Worm (Caenorhabditis elegans) whole organism, L4 larva: ENCODE results near the gene sco-1.

ENCODE experiments used
- F10B5.3 ChIP-seq: sonication (generic microtip); optimal IDR thresholded peaks from 2 replicates; lab custom pipeline; 2016; ENCODE audit warnings: mild to moderate bottlenecking, missing genetic modification characterization, missing compliant biosample characterization
- F37D6.2 ChIP-seq: sonication (generic microtip); optimal IDR thresholded peaks from 2 replicates; lab custom pipeline; 2016; ENCODE audit warnings: mild to moderate bottlenecking, missing genetic modification characterization, missing compliant biosample characterization
- Y105C5A.15 ChIP-seq: fragments of 200-800 bp; sonication (Bioruptor generic); IDR thresholded peaks from 2 replicates; pipeline ENCODE4 v1.3.6; 2022; ENCODE audit warnings: missing genetic modification characterization, missing compliant biosample characterization
- Y75B8A.6 ChIP-seq: fragments of 200-800 bp; sonication (Bioruptor generic); IDR thresholded peaks from 2 replicates; pipeline ENCODE4 v1.3.6; 2022; ENCODE audit warnings: missing genetic modification reagents, missing genetic modification characterization, missing compliant biosample characterization
- ZK337.2 ChIP-seq: fragments of 200-800 bp; sonication (Bioruptor generic); IDR thresholded peaks from 2 replicates; pipeline ENCODE4 v1.3.6; 2022; ENCODE audit warnings: missing genetic modification reagents, missing genetic modification characterization, missing compliant biosample characterization
- aha-1 ChIP-seq: fragments of 150-350 bp; peaks from one replicate; lab custom pipeline; 2014; ENCODE audit warnings: missing biosample characterization, missing genetic modification characterization
- arid-1 ChIP-seq: fragments of 200-800 bp; sonication (Bioruptor generic); conservative IDR thresholded peaks from 2 replicates; pipeline ENCODE4 v1.3.6; 2022; ENCODE audit warnings: missing genetic modification reagents, missing genetic modification characterization, missing compliant biosample characterization
- ceh-62 ChIP-seq: sonication (generic microtip); optimal IDR thresholded peaks from 2 replicates; lab custom pipeline; 2017; ENCODE audit warnings: missing biosample characterization, missing genetic modification characterization
- ceh-82 ChIP-seq: sonication (generic microtip); optimal IDR thresholded peaks from 2 replicates; lab custom pipeline; 2017; ENCODE audit warnings: missing biosample characterization, missing genetic modification characterization
- daf-8 ChIP-seq: fragments of 200-800 bp; sonication (Bioruptor generic); IDR thresholded peaks from 2 replicates; pipeline ENCODE4 v1.3.6; 2022; ENCODE audit warnings: missing genetic modification characterization, missing compliant biosample characterization
- dpl-1 ChIP-seq: fragments of 150-350 bp; optimal IDR thresholded peaks from 2 replicates; lab custom pipeline; 2014; ENCODE audit warnings: missing biosample characterization, missing genetic modification reagents, missing genetic modification characterization
- duxl-1 ChIP-seq: sonication (generic microtip); optimal IDR thresholded peaks from 2 replicates; lab custom pipeline; 2016; ENCODE audit warnings: mild to moderate bottlenecking, missing genetic modification characterization, moderate library complexity, missing compliant biosample characterization; ENCODE audit not compliant: poor library complexity
- fkh-10 ChIP-seq: fragments of 150-350 bp; optimal IDR thresholded peaks from 2 replicates; lab custom pipeline; 2014; ENCODE audit warnings: missing biosample characterization, missing genetic modification reagents, missing genetic modification characterization
- jun-1 ChIP-seq: fragments of 150-350 bp; optimal IDR thresholded peaks from 2 replicates; lab custom pipeline; 2014; ENCODE audit warnings: missing biosample characterization, missing genetic modification reagents, missing genetic modification characterization
- lin-13 ChIP-seq: fragments of 150-350 bp; optimal IDR thresholded peaks from 2 replicates; lab custom pipeline; 2014; ENCODE audit warnings: missing biosample characterization, missing genetic modification reagents, missing genetic modification characterization
- mep-1 ChIP-seq: fragments of 150-350 bp; sonication (generic microtip); optimal IDR thresholded peaks from 3 replicates; lab custom pipeline; 2014; ENCODE audit warnings: missing biosample characterization, missing genetic modification characterization
- mxl-3 ChIP-seq: fragments of 200-800 bp; sonication (Bioruptor generic); optimal IDR thresholded peaks from 2 replicates; lab custom pipeline; 2018; ENCODE audit warnings: mild to moderate bottlenecking, missing genetic modification characterization, missing compliant biosample characterization
- nhr-237 ChIP-seq: sonication (generic microtip); optimal IDR thresholded peaks from 2 replicates; lab custom pipeline; 2017; ENCODE audit warnings: missing biosample characterization, missing genetic modification characterization
- nhr-41 ChIP-seq: fragments of 200-800 bp; sonication (Bioruptor generic); IDR thresholded peaks from 2 replicates; pipeline ENCODE4 v1.3.6; 2022; ENCODE audit warnings: missing genetic modification reagents, missing genetic modification characterization, missing compliant biosample characterization
- pha-4 ChIP-seq, 2 experiments: fragments of 150-350 bp in 1 of 2; fragments of 200-800 bp in 1 of 2; sonication (Bioruptor generic) in 1 of 2; IDR thresholded peaks in 1 of 2; optimal IDR thresholded peaks in 1 of 2; 2 replicates each; pipeline versions ENCODE4 v1.3.6 to Lab custom; 2014 to 2022; ENCODE audit warnings: missing genetic modification characterization in 2 of 2, missing genetic modification reagents in 2 of 2, missing biosample characterization in 1 of 2, missing compliant biosample characterization in 1 of 2
- sdz-12 ChIP-seq: fragments of 200-800 bp; sonication (Bioruptor generic); optimal IDR thresholded peaks from 2 replicates; lab custom pipeline; 2018; ENCODE audit warnings: mild to moderate bottlenecking, missing genetic modification characterization, missing compliant biosample characterization
- spr-1 ChIP-seq: sonication (generic microtip); optimal IDR thresholded peaks from 2 replicates; lab custom pipeline; 2016; ENCODE audit warnings: mild to moderate bottlenecking, missing genetic modification characterization, missing compliant biosample characterization
- unc-130 ChIP-seq: sonication (generic microtip); optimal IDR thresholded peaks from 2 replicates; lab custom pipeline; 2016; ENCODE audit warnings: missing genetic modification reagents, missing genetic modification characterization, missing compliant biosample characterization
- unc-62 ChIP-seq, 3 experiments: fragments of 150-350 bp in 1 of 3; sonication (generic microtip); optimal IDR thresholded peaks in 2 of 3; peaks in 1 of 3; 1 replicate in 1 of 3; 2 replicates in 2 of 3; lab custom pipeline; 2014 to 2017; ENCODE audit warnings: missing biosample characterization in 3 of 3, missing genetic modification characterization in 3 of 3, missing genetic modification reagents in 3 of 3, missing genotype in 1 of 3
- zfp-2 ChIP-seq: sonication (generic microtip); optimal IDR thresholded peaks from 2 replicates; lab custom pipeline; 2016; ENCODE audit warnings: mild to moderate bottlenecking, missing genetic modification characterization, missing compliant biosample characterization
- zip-11 ChIP-seq: fragments of 200-800 bp; sonication (Bioruptor generic); IDR thresholded peaks from 2 replicates; pipeline ENCODE4 v1.3.6; 2022; ENCODE audit warnings: missing genetic modification characterization, missing compliant biosample characterization
- ztf-7 ChIP-seq: fragments of 150-350 bp; optimal IDR thresholded peaks from 2 replicates; lab custom pipeline; 2014; ENCODE audit warnings: missing biosample characterization, missing genetic modification characterization

The sco-1 gene

ce11 chrII:4316011-4316410 is 16.6 kb downstream of the sco-1 start, which contains the start of gene srw-40:
Gene srw-40, minus strand, starts transcription at chrII:4316111.
- TF ChIP-seq aha-1 (tag; lab: Kevin White, UChicago) (peak; percentile 47), jun-1 (no peak), zip-11 (GFP tag; lab: Robert Waterston, UW) (no peak), fkh-10 (GFP tag; lab: Kevin White, UChicago) (no peak), nhr-41 (GFP tag; lab: Robert Waterston, UW) (no peak), pha-4 (GFP tag; IDR thresholded peaks at IDR 0.05; lab: Robert Waterston, UW) (no peak), pha-4 (tag; optimal IDR thresholded peaks at IDR 0.05; lab: Kevin White, UChicago) (no peak)
- TF ChIP-seq, all 104 proteins: peak for 1

ce11 chrII:4319537-4320019 is 20.1 kb downstream of the sco-1 start, which contains the start of gene Y52E8A.6:
Gene Y52E8A.6, minus strand, starts transcription at chrII:4319969.
- TF ChIP-seq aha-1 (tag; lab: Kevin White, UChicago), result peak; percentile 97
- no peak for TF ChIP-seq duxl-1 (tag; lab: Kevin White, UChicago)

DNA sequence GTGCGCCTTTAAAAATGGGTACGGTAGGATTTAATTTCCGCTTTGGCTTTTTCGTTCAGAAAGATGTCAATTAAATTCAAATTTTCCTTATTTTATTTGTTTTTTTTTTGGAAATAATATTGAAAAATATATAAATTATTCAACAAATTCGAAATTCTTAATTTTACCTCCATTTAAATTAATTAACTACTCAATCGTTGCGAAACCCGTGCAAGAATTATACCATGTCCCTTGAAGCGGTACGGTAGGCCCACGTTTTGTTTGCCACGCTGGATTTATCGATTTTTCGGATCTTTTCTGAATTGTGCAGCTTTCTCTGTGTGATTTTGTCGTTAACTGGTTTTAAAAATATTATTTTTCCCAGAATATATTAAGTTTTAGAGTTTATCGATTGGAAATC is 21.0 kb downstream of the sco-1 start, which contains the start of gene Y52E8A.2:
Y52E8A.2 (plus strand) TSS at position 382 of the 400 bp plus-strand sequence.
- no peak for TF ChIP-seq Y75B8A.6 (GFP tag; lab: Robert Waterston, UW)
- TF ChIP-seq unc-130 (GFP tag; lab: Kevin White, UChicago), result peak; percentile 12

DNA sequence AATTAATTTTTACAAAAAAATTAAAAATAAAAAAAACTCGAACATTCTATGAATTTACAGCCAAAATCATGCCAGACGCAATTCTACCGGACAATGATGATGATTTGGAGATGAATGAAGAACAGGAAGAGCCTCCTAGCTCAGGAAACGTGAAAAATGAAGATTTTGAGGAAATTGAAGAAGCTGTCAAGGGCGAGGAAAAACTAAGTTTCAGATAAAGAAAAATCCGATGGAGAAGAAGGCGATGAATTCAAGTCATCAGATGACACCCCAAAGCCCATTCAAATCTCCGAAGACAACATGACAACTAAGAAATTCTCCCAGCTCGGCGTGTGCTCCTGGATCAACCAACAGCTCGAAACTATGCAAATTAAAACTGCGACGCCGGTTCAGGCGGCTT is 22.3 kb downstream of the sco-1 start, which contains the start of gene Y52E8A.1:
Y52E8A.1 (plus strand) TSS at position 301 of the 400 bp plus-strand sequence.
- TF ChIP-seq unc-62 (GFP tag; optimal IDR thresholded peaks at IDR 0.05 in 1 of 2; lab: Kevin White, UChicago) (peak in 1 of 2 experiments; percentile 17), unc-62 (tag; optimal IDR thresholded peaks at IDR 0.05; lab: Kevin White, UChicago) (no peak), spr-1 (no peak)

ce11 chrII:4322871-4323270 is 23.4 kb downstream of the sco-1 start, which contains the start of gene H20J04.6:
Gene H20J04.6, plus strand, starts transcription at chrII:4323256.
- peak; percentile 62 for TF ChIP-seq dpl-1
- no peak for TF ChIP-seq ztf-7 (tag; lab: Kevin White, UChicago)

- TF ChIP-seq mep-1 (tag; lab: Kevin White, UChicago) (no peak), zfp-2 (no peak), ceh-82 (tag; lab: Kevin White, UChicago) (no peak), duxl-1 (tag; lab: Kevin White, UChicago) (no peak), fkh-10 (GFP tag; lab: Kevin White, UChicago) (no peak), ZK337.2 (no peak), sdz-12 (GFP tag; lab: Kevin White, UChicago) (no peak), arid-1 (GFP tag; lab: Robert Waterston, UW) (no peak), ceh-62 (tag; lab: Kevin White, UChicago) (no peak), pha-4 (GFP tag; IDR thresholded peaks at IDR 0.05; lab: Robert Waterston, UW) (no peak), pha-4 (tag; optimal IDR thresholded peaks at IDR 0.05; lab: Kevin White, UChicago) (no peak), F10B5.3 (tag; lab: Kevin White, UChicago) (no peak)
- TF ChIP-seq, all 104 proteins: peak for 0
These were observed 24.6 kb downstream of the sco-1 start, which contains the start of gene mog-2 for ce11 chrII:4324061-4324460. Gene mog-2, plus strand, starts transcription at chrII:4324361.

DNA sequence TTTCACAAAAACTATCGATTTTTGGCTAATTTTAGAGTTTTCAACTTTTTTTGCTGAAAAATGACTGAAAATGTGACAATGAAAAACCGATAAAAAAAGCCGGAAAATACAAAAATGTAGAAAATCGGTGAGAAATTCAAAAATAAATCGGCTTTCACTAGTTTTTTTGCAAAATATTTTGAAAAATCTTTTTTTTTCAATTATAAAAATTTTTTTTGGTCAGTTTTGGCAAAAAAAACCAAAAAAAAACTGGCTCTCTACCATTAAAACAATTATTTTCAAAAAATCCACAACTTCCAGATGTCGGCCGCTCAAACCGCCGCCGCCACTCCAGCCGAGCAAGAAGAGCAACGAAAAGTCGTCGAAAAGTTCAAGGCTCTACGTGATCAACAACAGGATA is 27.0 kb downstream of the sco-1 start, which contains the start of gene pfd-2:
pfd-2 (plus strand) TSS at position 301 of the 400 bp plus-strand sequence.
- TF ChIP-seq nhr-41 (GFP tag; lab: Robert Waterston, UW) (no peak), mxl-3 (GFP tag; lab: Kevin White, UChicago) (no peak), daf-8 (GFP tag; lab: Robert Waterston, UW) (no peak)
- TF ChIP-seq, all 104 proteins: peak for 0

DNA sequence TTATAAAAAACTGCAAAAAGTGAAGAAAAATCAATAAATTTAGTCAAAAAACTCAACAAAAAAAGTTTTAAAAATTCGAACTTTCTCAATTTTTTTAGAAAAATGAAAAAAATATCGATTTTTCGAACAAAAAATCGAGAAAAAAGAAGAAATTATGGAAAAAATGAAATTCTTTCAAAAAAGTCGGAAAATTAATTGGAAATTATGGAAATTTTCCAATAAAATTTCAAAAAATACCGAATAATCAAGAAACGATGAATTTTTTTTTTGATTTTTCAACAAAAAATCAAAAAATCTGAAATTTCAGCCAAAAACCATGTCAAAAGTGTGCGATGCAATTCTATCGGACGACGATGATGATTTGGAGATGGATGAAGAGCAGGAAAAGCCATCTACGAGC is 29.3 kb downstream of the sco-1 start, which contains the start of gene H20J04.4:
H20J04.4 (plus strand) TSS at position 301 of the 400 bp plus-strand sequence.
- no peak for TF ChIP-seq F37D6.2 (tag; lab: Kevin White, UChicago)
- no peak for TF ChIP-seq ceh-62 (tag; lab: Kevin White, UChicago)
- no peak for TF ChIP-seq lin-13 (GFP tag; lab: Kevin White, UChicago)
- TF ChIP-seq Y105C5A.15 (GFP tag; lab: Robert Waterston, UW), result no peak
- no peak for TF ChIP-seq nhr-237 (tag; lab: Kevin White, UChicago)
